Fruit fly (Drosophila melanogaster) whole organism, prepupa: ENCODE data around the gene EAChm.

Source experiments
- CG10669 ChIP-seq: fragments of 200-800 bp; sonication (Bioruptor generic); optimal IDR thresholded peaks from 3 replicates; lab custom pipeline; 2018; ENCODE audit warnings: missing biosample characterization, mild to moderate bottlenecking, missing genetic modification characterization, moderate library complexity
- CG16779 ChIP-seq: fragments of 200-800 bp; sonication (Bioruptor generic); optimal IDR thresholded peaks from 3 replicates; lab custom pipeline; 2017; ENCODE audit warnings: missing biosample characterization, mild to moderate bottlenecking, missing genetic modification characterization
- CG31627 ChIP-seq: fragments of 200-800 bp; sonication (Bioruptor generic); optimal IDR thresholded peaks from 3 replicates; lab custom pipeline; 2016; ENCODE audit warnings: missing biosample characterization, missing genetic modification characterization
- Eip93F ChIP-seq: fragments of 200-800 bp; sonication (Bioruptor generic); optimal IDR thresholded peaks from 2 replicates; lab custom pipeline; 2016; ENCODE audit warnings: missing biosample characterization, mild to moderate bottlenecking, missing genetic modification characterization
- Ets21C ChIP-seq: fragments of 200-800 bp; sonication (Bioruptor generic); optimal IDR thresholded peaks from 3 replicates; lab custom pipeline; 2016; ENCODE audit warnings: missing biosample characterization, missing genetic modification characterization
- Hr39 ChIP-seq: fragments of 200-800 bp; sonication (Bioruptor generic); optimal IDR thresholded peaks from 2 replicates; lab custom pipeline; 2016; ENCODE audit warnings: missing biosample characterization, missing genetic modification characterization
- Met ChIP-seq: fragments of 200-800 bp; sonication (Bioruptor generic); optimal IDR thresholded peaks from 3 replicates; lab custom pipeline; 2016; ENCODE audit warnings: missing biosample characterization, missing genetic modification characterization
- fd85E ChIP-seq: fragments of 200-800 bp; sonication (Bioruptor generic); optimal IDR thresholded peaks from 3 replicates; lab custom pipeline; 2016; ENCODE audit warnings: missing biosample characterization, missing genetic modification characterization
- lz ChIP-seq: fragments of 200-800 bp; sonication (Bioruptor generic); optimal IDR thresholded peaks from 3 replicates; lab custom pipeline; 2016; ENCODE audit warnings: missing biosample characterization, missing genetic modification characterization

DNA sequence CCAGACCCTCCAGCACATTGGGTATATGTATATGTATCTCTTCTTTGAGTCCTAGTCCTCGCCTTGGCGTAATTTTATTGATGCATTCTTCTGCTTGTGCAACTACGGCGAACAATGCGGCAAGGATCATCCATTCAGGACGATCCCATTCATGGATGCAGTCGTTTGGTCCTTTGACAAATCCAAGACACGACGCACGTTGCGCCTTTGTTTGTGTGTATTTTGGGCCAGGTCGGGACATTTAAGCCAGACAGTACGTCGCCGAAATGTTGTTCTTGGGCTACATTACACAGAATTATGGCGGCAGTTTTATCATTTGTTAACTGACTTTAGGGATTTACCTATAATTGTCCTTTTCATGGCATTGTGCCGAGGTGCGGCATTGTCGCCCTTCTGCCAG is 9.5 kb upstream of the EAChm start:
- TF ChIP-seq Hr39 (GFP tag; lab: Kevin White, UChicago): no peak
- TF ChIP-seq Eip93F: no peak
- no peak for TF ChIP-seq CG10669 (GFP tag; lab: Kevin White, UChicago)
- no peak for TF ChIP-seq CG16779 (tag; lab: Kevin White, UChicago)
- no peak for TF ChIP-seq CG31627 (GFP tag; lab: Kevin White, UChicago)
- no peak for TF ChIP-seq Met (GFP tag; lab: Kevin White, UChicago)
- no peak for TF ChIP-seq lz
- no peak for TF ChIP-seq fd85E (GFP tag; lab: Kevin White, UChicago)
- no peak for TF ChIP-seq Ets21C
